Worm (Caenorhabditis elegans) whole organism, early embryonic: ENCODE results near the gene K08D9.2.

Experiments used
- F13C5.2 ChIP-seq: sonication (generic microtip); optimal IDR thresholded peaks from 2 replicates; lab custom pipeline; 2017; ENCODE audit warnings: mild to moderate bottlenecking, missing genetic modification characterization, inconsistent platforms, missing compliant biosample characterization
- aly-1 ChIP-seq: sonication (generic microtip); optimal IDR thresholded peaks from 2 replicates; lab custom pipeline; 2016; ENCODE audit warnings: missing genetic modification characterization, missing compliant biosample characterization
- ama-1 ChIP-seq: fragments of 150-350 bp; optimal IDR thresholded peaks from 2 replicates; lab custom pipeline; 2014
- ets-7 ChIP-seq: sonication (generic microtip); optimal IDR thresholded peaks from 2 replicates; lab custom pipeline; 2016; ENCODE audit warnings: missing genotype, missing genetic modification characterization, missing compliant biosample characterization
- sea-1 ChIP-seq: fragments of 200-800 bp; sonication (Bioruptor generic); conservative IDR thresholded peaks from 2 replicates; pipeline ENCODE4 v1.3.6; 2022; ENCODE audit warnings: missing genetic modification characterization, missing compliant biosample characterization

DNA sequence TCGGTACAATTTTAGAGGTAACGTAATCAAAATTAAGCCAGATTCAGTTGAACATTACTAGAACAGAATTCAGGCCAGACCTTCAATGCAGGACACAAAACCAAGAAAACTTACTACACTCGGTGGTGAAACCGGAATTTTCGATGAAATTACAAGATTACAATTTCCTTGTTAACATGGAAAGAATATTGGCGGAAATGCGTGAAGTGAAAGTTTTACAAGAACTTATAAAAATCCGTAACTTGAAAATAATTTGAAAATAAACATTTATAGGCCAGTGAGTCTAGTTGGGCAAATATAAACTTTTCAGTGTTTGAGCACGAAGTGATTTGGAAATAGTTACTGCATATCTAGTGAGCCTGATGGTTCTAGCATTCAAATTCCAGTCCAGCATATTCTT, 7.4 kb downstream of the K08D9.2 start, which contains the start of gene K08D9.6:
- no peak for TF ChIP-seq ama-1 (lab: Kevin White, UChicago)
- no peak for TF ChIP-seq F13C5.2
- no peak for TF ChIP-seq ets-7 (tag; lab: Kevin White, UChicago)
- TF ChIP-seq sea-1 (GFP tag; lab: Robert Waterston, UW) = no peak
- no peak for TF ChIP-seq aly-1 (tag; lab: Kevin White, UChicago)
